Worm (Caenorhabditis elegans): ENCODE data around the gene R09E10.2.

The R09E10.2 gene

DNA sequence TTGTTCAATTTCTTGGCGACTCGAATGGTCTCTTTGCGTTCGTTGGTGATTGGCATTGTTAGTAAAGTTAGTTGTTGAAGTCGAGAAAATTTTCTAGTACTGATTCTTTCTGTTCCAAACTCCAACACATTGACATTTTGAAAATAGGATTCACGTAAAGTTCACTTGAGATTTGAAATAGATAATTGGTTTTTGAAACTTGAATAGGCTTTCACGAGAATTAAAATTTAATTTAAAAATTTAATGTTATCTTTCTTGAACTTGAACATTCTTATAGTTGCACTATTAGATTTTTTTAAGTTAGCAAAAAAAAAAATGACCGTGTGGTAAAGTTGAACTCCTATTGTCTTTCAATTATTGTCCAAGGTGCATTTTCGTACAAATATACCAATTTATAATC lies 24.1 kb downstream of the R09E10.2 start, which contains the start of gene R09E10.6:
TSS of gene R09E10.6 (minus strand) at position 101 of the 400 bp plus-strand sequence.
- TF ChIP-seq egl-27 (tag; optimal IDR thresholded peaks at IDR 0.05) (no peak), nhr-12 (tag; optimal IDR thresholded peaks at IDR 0.05) (no peak), rnt-1 (tag; optimal IDR thresholded peaks at IDR 0.05) (no peak), skn-1 (tag; optimal IDR thresholded peaks at IDR 0.05) (no peak), pax-3 (tag; optimal IDR thresholded peaks at IDR 0.05) (no peak), efl-1 (optimal IDR thresholded peaks at IDR 0.05) (no peak), efl-1 (GFP tag; optimal IDR thresholded peaks at IDR 0.05 in 1 of 2) (no peak), blmp-1 (tag; optimal IDR thresholded peaks at IDR 0.05) (no peak), sptf-1 (tag; optimal IDR thresholded peaks at IDR 0.05) (no peak), ztf-11 (tag; optimal IDR thresholded peaks at IDR 0.05) (no peak)

- no peak for TF ChIP-seq pax-3 (tag; optimal IDR thresholded peaks at IDR 0.05)
- TF ChIP-seq ama-1 (optimal IDR thresholded peaks at IDR 0.05) = no peak
- TF ChIP-seq hpl-2 (GFP tag; optimal IDR thresholded peaks at IDR 0.05) = no peak
- no peak for TF ChIP-seq C04F5.9 (tag; optimal IDR thresholded peaks at IDR 0.05)
- TF ChIP-seq unc-130 (tag; optimal IDR thresholded peaks at IDR 0.05) = no peak
- TF ChIP-seq fos-1 (tag; optimal IDR thresholded peaks at IDR 0.05) = no peak
- TF ChIP-seq pqm-1 (tag; optimal IDR thresholded peaks at IDR 0.05) = no peak
- TF ChIP-seq blmp-1 (tag; optimal IDR thresholded peaks at IDR 0.05) = no peak
- no peak for TF ChIP-seq nhr-20 (tag; optimal IDR thresholded peaks at IDR 0.05)
- no peak for TF ChIP-seq unc-30 (tag; optimal IDR thresholded peaks at IDR 0.05)
- no peak for TF ChIP-seq zip-4 (GFP tag; optimal IDR thresholded peaks at IDR 0.05)
- no peak for TF ChIP-seq fkh-10 (GFP tag; optimal IDR thresholded peaks at IDR 0.05)
- no peak for TF ChIP-seq vab-15 (tag; optimal IDR thresholded peaks at IDR 0.05)
- no peak for TF ChIP-seq elt-2 (tag; optimal IDR thresholded peaks at IDR 0.05)
- TF ChIP-seq sup-37 (GFP tag; optimal IDR thresholded peaks at IDR 0.05) = no peak
- no peak for TF ChIP-seq nhr-28 (tag; optimal IDR thresholded peaks at IDR 0.05)
- TF ChIP-seq mep-1 (tag; optimal IDR thresholded peaks at IDR 0.05) = no peak
- no peak for TF ChIP-seq rnt-1 (tag; optimal IDR thresholded peaks at IDR 0.05)
- TF ChIP-seq unc-98 (GFP tag; IDR thresholded peaks at IDR 0.05) = no peak
- no peak for TF ChIP-seq lin-15B (tag; optimal IDR thresholded peaks at IDR 0.05)
Measured at ce11 chrIV:10288575-10288974, 29.5 kb downstream of the R09E10.2 start.

ce11 chrIV:10286655-10287054 lies 31.4 kb downstream of the R09E10.2 start, which contains the start of gene ebax-1:
ebax-1 (plus strand) TSS chrIV:10286955.
- no peak for TF ChIP-seq nhr-12 (tag; optimal IDR thresholded peaks at IDR 0.05)
- TF ChIP-seq lin-13 (GFP tag; optimal IDR thresholded peaks at IDR 0.05) = no peak
- TF ChIP-seq nhr-71 (tag; optimal IDR thresholded peaks at IDR 0.05) = no peak
- no peak for TF ChIP-seq mef-2 (tag; optimal IDR thresholded peaks at IDR 0.05)
- TF ChIP-seq pax-3 (tag; optimal IDR thresholded peaks at IDR 0.05) = no peak
- no peak for TF ChIP-seq dsc-1 (tag; optimal IDR thresholded peaks at IDR 0.05)
- no peak for TF ChIP-seq fkh-10 (GFP tag; optimal IDR thresholded peaks at IDR 0.05)
- TF ChIP-seq aly-2 (tag; optimal IDR thresholded peaks at IDR 0.05) = no peak
- no peak for TF ChIP-seq ceh-90 (tag; optimal IDR thresholded peaks at IDR 0.05)
- no peak for TF ChIP-seq ceh-63 (GFP tag; optimal IDR thresholded peaks at IDR 0.05)
- TF ChIP-seq tbx-2 (tag; optimal IDR thresholded peaks at IDR 0.05) = no peak
- no peak for TF ChIP-seq nhr-77 (tag; optimal IDR thresholded peaks at IDR 0.05)
- no peak for TF ChIP-seq hlh-17 (GFP tag; optimal IDR thresholded peaks at IDR 0.05; ENCODE audit: borderline replicate concordance)

ce11 chrIV:10285328-10285727 lies 32.8 kb downstream of the R09E10.2 start:
- no peak for TF ChIP-seq ceh-8 (GFP tag; optimal IDR thresholded peaks at IDR 0.05)
- TF ChIP-seq snpc-4 (tag; optimal IDR thresholded peaks at IDR 0.05) = no peak
- no peak for TF ChIP-seq pqm-1 (tag; optimal IDR thresholded peaks at IDR 0.05)
- TF ChIP-seq lin-39 (tag; optimal IDR thresholded peaks at IDR 0.05) = no peak
- TF ChIP-seq lin-13 (GFP tag; optimal IDR thresholded peaks at IDR 0.05) = no peak
- TF ChIP-seq tlp-1 (tag; optimal IDR thresholded peaks at IDR 0.05) = no peak
- no peak for TF ChIP-seq lir-3 (tag; optimal IDR thresholded peaks at IDR 0.05; ENCODE audit: poor library complexity)
- TF ChIP-seq swsn-7 (tag; optimal IDR thresholded peaks at IDR 0.05) = no peak
- no peak for TF ChIP-seq unc-30 (tag; optimal IDR thresholded peaks at IDR 0.05)
- no peak for TF ChIP-seq lsy-2 (tag; optimal IDR thresholded peaks at IDR 0.05)
- no peak for TF ChIP-seq ama-1 (optimal IDR thresholded peaks at IDR 0.05)

Data from whole organism, L1 larva.